Fruit fly (Drosophila melanogaster) ovary, adult (tissue): Measurements from ENCODE around the gene CG15930.

Experiments used
- CG17801 ChIP-seq: fragments of 200-800 bp; optimal IDR thresholded peaks from 2 replicates; lab custom pipeline; 2019; ENCODE audit warnings: missing biosample characterization, mild to moderate bottlenecking, missing genetic modification characterization, moderate library complexity; ENCODE audit not compliant: partially characterized antibody

CG15930 gene

dm6 chrX:5311838-5312339 is 5.2 kb downstream of the CG15930 start, which contains the start of the genes TrxT and dhd:
TSS of gene TrxT (minus strand) at chrX:5311888.
TSS of gene dhd (plus strand) at chrX:5312171.
- peak; percentile 9 for TF ChIP-seq CG17801 (GFP tag; lab: Kevin White, UChicago)

dm6 chrX:5308963-5309362 is 8.1 kb downstream of the CG15930 start, which contains the start of the genes Cdk7 and snf:
TSS of gene Cdk7 (minus strand) at chrX:5308983.
TSS of gene snf (plus strand) at chrX:5309242.
- peak; percentile 28 for TF ChIP-seq CG17801 (GFP tag; lab: Kevin White, UChicago)

- TF ChIP-seq CG17801 (GFP tag; lab: Kevin White, UChicago) = no peak
Observed at dm6 chrX:5307317-5307716, 9.8 kb downstream of the CG15930 start, which contains the start of gene CG17764. TSS of gene CG17764 (minus strand) at chrX:5307417.

dm6 chrX:5305591-5305990 is 11.5 kb downstream of the CG15930 start, which contains the start of gene CG3323:
TSS of gene CG3323 (minus strand) at chrX:5305691.
- no peak for TF ChIP-seq CG17801 (GFP tag; lab: Kevin White, UChicago)

dm6 chrX:5300623-5301283 is 16.3 kb downstream of the CG15930 start:
- no peak for TF ChIP-seq CG17801 (GFP tag; lab: Kevin White, UChicago)

dm6 chrX:5299957-5300356 is 17.1 kb downstream of the CG15930 start:
- no peak for TF ChIP-seq CG17801 (GFP tag; lab: Kevin White, UChicago)

- no peak for TF ChIP-seq CG17801 (GFP tag; lab: Kevin White, UChicago)
Observed at dm6 chrX:5295766-5296165, 21.3 kb downstream of the CG15930 start, which contains the start of gene CG42749. TSS of gene CG42749 (plus strand) at chrX:5296066.

- TF ChIP-seq CG17801 (GFP tag; lab: Kevin White, UChicago) = no peak
Observed at dm6 chrX:5293141-5293540, 24.0 kb downstream of the CG15930 start.

dm6 chrX:5289692-5290091 is 27.4 kb downstream of the CG15930 start:
- TF ChIP-seq CG17801 (GFP tag; lab: Kevin White, UChicago) = no peak

- TF ChIP-seq CG17801 (GFP tag; lab: Kevin White, UChicago) = no peak
Observed at dm6 chrX:5286513-5286912, 30.6 kb downstream of the CG15930 start.

dm6 chrX:5285835-5286234 is 31.3 kb downstream of the CG15930 start:
- no peak for TF ChIP-seq CG17801 (GFP tag; lab: Kevin White, UChicago)
